Fruit fly (Drosophila melanogaster) whole organism, wandering third instar larva: ENCODE results near the gene Cpr97Eb.

Source experiments
- Abd-B ChIP-seq: fragments of >200 bp; optimal IDR thresholded peaks from 2 replicates; lab custom pipeline; 2017; ENCODE audit warnings: missing biosample characterization, missing genetic modification characterization
- CG32264 ChIP-seq: fragments of 200-800 bp; sonication (Bioruptor generic); optimal IDR thresholded peaks from 2 replicates; lab custom pipeline; 2016; ENCODE audit warnings: missing biosample characterization, missing genetic modification characterization
- CG9705 ChIP-seq: fragments of 200-800 bp; sonication (Bioruptor generic); optimal IDR thresholded peaks from 2 replicates; lab custom pipeline; 2018; ENCODE audit warnings: missing biosample characterization, mild to moderate bottlenecking, missing genetic modification characterization
- Dfd ChIP-seq: fragments of >200 bp; optimal IDR thresholded peaks from 2 replicates; lab custom pipeline; 2017; ENCODE audit warnings: missing biosample characterization, missing genetic modification characterization
- Dif ChIP-seq: fragments of 200-275, 200-300 bp; sonication (Bioruptor generic); optimal IDR thresholded peaks from 2 replicates; lab custom pipeline; 2018; ENCODE audit warnings: missing biosample characterization, missing genetic modification characterization; ENCODE audit not compliant: partially characterized antibody
- Hnf4 ChIP-seq: fragments of 200-800 bp; sonication (Bioruptor generic); optimal IDR thresholded peaks from 2 replicates; lab custom pipeline; 2016; ENCODE audit warnings: missing biosample characterization, mild to moderate bottlenecking, missing genetic modification characterization
- Hr78 ChIP-seq: fragments of >200 bp; optimal IDR thresholded peaks from 2 replicates; lab custom pipeline; 2017; ENCODE audit warnings: missing biosample characterization, missing genetic modification characterization
- Hr83 ChIP-seq: fragments of 200-300 bp; sonication (Bioruptor generic); optimal IDR thresholded peaks from 2 replicates; lab custom pipeline; 2016; ENCODE audit warnings: missing biosample characterization, mild to moderate bottlenecking, missing genetic modification characterization, moderate library complexity; ENCODE audit not compliant: poor library complexity, severe bottlenecking
- Jra ChIP-seq: sonication (Bioruptor generic); optimal IDR thresholded peaks from 2 replicates; lab custom pipeline; 2016; ENCODE audit warnings: missing biosample characterization, missing genetic modification characterization
- Mio ChIP-seq: sonication (Bioruptor generic); optimal IDR thresholded peaks from 2 replicates; lab custom pipeline; 2016; ENCODE audit warnings: missing biosample characterization, missing genetic modification characterization
- Myc ChIP-seq: fragments of >200 bp; optimal IDR thresholded peaks from 2 replicates; lab custom pipeline; 2017
- Rel ChIP-seq, 2 experiments: fragments of 200-800 bp; sonication (Bioruptor generic) in 1 of 2; optimal IDR thresholded peaks; 2 replicates in 1 of 2; 3 replicates in 1 of 2; lab custom pipeline; 2016 to 2019; ENCODE audit warnings: mild to moderate bottlenecking in 2 of 2, missing biosample characterization in 2 of 2, missing genetic modification characterization in 2 of 2, moderate library complexity in 1 of 2
- Sp1 ChIP-seq: fragments of 200-800 bp; sonication (Bioruptor generic); optimal IDR thresholded peaks from 3 replicates; lab custom pipeline; 2019; ENCODE audit warnings: missing biosample characterization, mild to moderate bottlenecking, missing genetic modification characterization, moderate library complexity
- Vsx2 ChIP-seq: fragments of 200-300, 225-300 bp; sonication (Bioruptor generic); optimal IDR thresholded peaks from 2 replicates; lab custom pipeline; 2018; ENCODE audit warnings: missing biosample characterization, missing genetic modification characterization; ENCODE audit not compliant: partially characterized antibody
- brk ChIP-seq: fragments of 200-800 bp; sonication (Bioruptor generic); optimal IDR thresholded peaks from 2 replicates; lab custom pipeline; 2016; ENCODE audit warnings: missing biosample characterization, mild to moderate bottlenecking, missing genetic modification characterization
- dsf ChIP-seq: sonication (Bioruptor generic); optimal IDR thresholded peaks from 2 replicates; lab custom pipeline; 2016; ENCODE audit warnings: missing biosample characterization, missing genetic modification characterization, borderline replicate concordance
- foxo ChIP-seq, 2 experiments: fragments of 200-800 bp; sonication (Bioruptor generic); optimal IDR thresholded peaks; 2 replicates in 1 of 2; 3 replicates in 1 of 2; lab custom pipeline; 2016 to 2017; ENCODE audit warnings: missing biosample characterization in 2 of 2, missing genetic modification characterization in 2 of 2
- h ChIP-seq: fragments of 200-800 bp; sonication (Bioruptor generic); optimal IDR thresholded peaks from 3 replicates; lab custom pipeline; 2016; ENCODE audit warnings: missing biosample characterization, mild to moderate bottlenecking, missing genetic modification characterization
- jim ChIP-seq: fragments of 175-275, 200-325 bp; sonication (Bioruptor generic); optimal IDR thresholded peaks from 2 replicates; lab custom pipeline; 2016; ENCODE audit warnings: missing biosample characterization, mild to moderate bottlenecking, missing genetic modification characterization
- psq ChIP-seq: fragments of 200-800 bp; sonication (Bioruptor generic); optimal IDR thresholded peaks from 3 replicates; lab custom pipeline; 2017; ENCODE audit warnings: missing biosample characterization, mild to moderate bottlenecking, missing genetic modification characterization, moderate library complexity
- sage ChIP-seq: fragments of 200-800 bp; sonication (Bioruptor generic); optimal IDR thresholded peaks from 2 replicates; lab custom pipeline; 2016; ENCODE audit warnings: missing biosample characterization, mild to moderate bottlenecking, missing genetic modification characterization
- sv ChIP-seq: fragments of 200-800 bp; sonication (Bioruptor generic); optimal IDR thresholded peaks from 3 replicates; lab custom pipeline; 2016; ENCODE audit warnings: missing biosample characterization, missing genetic modification characterization
- tai ChIP-seq: sonication (Bioruptor generic); optimal IDR thresholded peaks from 2 replicates; lab custom pipeline; 2016; ENCODE audit warnings: missing biosample characterization, missing genetic modification characterization
- usp ChIP-seq: fragments of >200 bp; optimal IDR thresholded peaks from 2 replicates; lab custom pipeline; 2017; ENCODE audit warnings: missing biosample characterization, missing genetic modification characterization
- woc ChIP-seq: sonication (Bioruptor generic); optimal IDR thresholded peaks from 2 replicates; lab custom pipeline; 2016; ENCODE audit warnings: missing biosample characterization, mild to moderate bottlenecking, missing genetic modification characterization

The Cpr97Eb gene

dm6 chr3R:27064099-27064498 lies 26.8 kb downstream of the Cpr97Eb start, which contains the start of gene Nep5:
Gene Nep5, minus strand, starts transcription at chr3R:27064199.
- TF ChIP-seq Hr83 (GFP tag; lab: Kevin White, UChicago) (no peak), sage (GFP tag; lab: Kevin White, UChicago) (no peak), Myc (no peak), Vsx2 (GFP tag; lab: Kevin White, UChicago) (no peak), jim (GFP tag; lab: Kevin White, UChicago) (no peak), CG32264 (GFP tag; lab: Kevin White, UChicago) (no peak), brk (GFP tag; lab: Kevin White, UChicago) (no peak), tai (GFP tag; lab: Kevin White, UChicago) (no peak), Jra (GFP tag; lab: Kevin White, UChicago) (no peak), Mio (GFP tag; lab: Kevin White, UChicago) (no peak), sv (no peak), h (GFP tag; lab: Kevin White, UChicago) (no peak)

dm6 chr3R:27061916-27062315 lies 29.0 kb downstream of the Cpr97Eb start, which contains the start of gene CG34292:
Gene CG34292, plus strand, starts transcription at chr3R:27062216.
- TF ChIP-seq Rel (GFP tag; optimal IDR thresholded peaks at IDR 0.05; lab: Kevin White, UChicago) (no peak), Rel (tag; optimal IDR thresholded peaks at IDR 0.05; lab: Kevin White, UChicago) (no peak), foxo (GFP tag; optimal IDR thresholded peaks at IDR 0.05; lab: Kevin White, UChicago) (no peak), usp (no peak), Abd-B (GFP tag; lab: Kevin White, UChicago) (no peak)
- TF ChIP-seq, all 38 proteins: peak for 0

dm6 chr3R:27056152-27056551 lies 34.8 kb downstream of the Cpr97Eb start:
- TF ChIP-seq CG9705 (GFP tag; lab: Kevin White, UChicago) (no peak), Myc (peak; percentile 14)

dm6 chr3R:27049549-27049948 lies 41.4 kb downstream of the Cpr97Eb start:
- no peak for TF ChIP-seq Rel (GFP tag; optimal IDR thresholded peaks at IDR 0.05; lab: Kevin White, UChicago)
- TF ChIP-seq Rel (tag; optimal IDR thresholded peaks at IDR 0.05; lab: Kevin White, UChicago), result no peak
- TF ChIP-seq Myc, result no peak
- TF ChIP-seq Dfd (GFP tag; lab: Kevin White, UChicago), result peak; percentile 96
- TF ChIP-seq brk (GFP tag; lab: Kevin White, UChicago), result no peak
- TF ChIP-seq foxo (GFP tag; optimal IDR thresholded peaks at IDR 0.05; lab: Kevin White, UChicago), result no peak
- no peak for TF ChIP-seq Dif (GFP tag; lab: Kevin White, UChicago)

- TF ChIP-seq Mio (GFP tag; lab: Kevin White, UChicago) (no peak), sage (GFP tag; lab: Kevin White, UChicago) (no peak), dsf (GFP tag; lab: Kevin White, UChicago) (no peak), Rel (GFP tag; optimal IDR thresholded peaks at IDR 0.05; lab: Kevin White, UChicago) (no peak), Rel (tag; optimal IDR thresholded peaks at IDR 0.05; lab: Kevin White, UChicago) (no peak), Dfd (GFP tag; lab: Kevin White, UChicago) (no peak), psq (no peak), Jra (GFP tag; lab: Kevin White, UChicago) (no peak)
These were observed 42.2 kb downstream of the Cpr97Eb start, which contains the start of gene TwdlT for dm6 chr3R:27048561-27049270. Gene TwdlT, plus strand, starts transcription at chr3R:27049220.

- TF ChIP-seq Hnf4 (GFP tag; lab: Kevin White, UChicago) (no peak), Mio (GFP tag; lab: Kevin White, UChicago) (no peak), psq (no peak), woc (GFP tag; lab: Kevin White, UChicago) (no peak), Hr78 (GFP tag; lab: Kevin White, UChicago) (no peak), foxo (GFP tag; optimal IDR thresholded peaks at IDR 0.05; lab: Kevin White, UChicago) (no peak), Sp1 (GFP tag; lab: Kevin White, UChicago) (no peak), Abd-B (GFP tag; lab: Kevin White, UChicago) (no peak), sv (no peak)
- TF ChIP-seq, all 38 proteins: peak for 0
These were observed 50.9 kb downstream of the Cpr97Eb start for dm6 chr3R:27040044-27040443.
